Fruit fly (Drosophila melanogaster) whole organism, prepupa: ENCODE data around the gene Gyc88E.

Experiments used
- Blimp-1 ChIP-seq: fragments of 200-800 bp; sonication (Bioruptor generic); optimal IDR thresholded peaks from 3 replicates; lab custom pipeline; 2017; ENCODE audit warnings: missing biosample characterization, missing genetic modification characterization, mild to moderate bottlenecking, moderate library complexity, missing genetic modification reagents
- CG10631 ChIP-seq: fragments of 200-800 bp; sonication (Bioruptor generic); optimal IDR thresholded peaks from 2 replicates; lab custom pipeline; 2016; ENCODE audit warnings: missing biosample characterization, missing genetic modification characterization
- CG10669 ChIP-seq: fragments of 200-800 bp; sonication (Bioruptor generic); optimal IDR thresholded peaks from 3 replicates; lab custom pipeline; 2018; ENCODE audit warnings: missing biosample characterization, mild to moderate bottlenecking, missing genetic modification characterization, moderate library complexity
- CG11294 ChIP-seq: fragments of 200-800 bp; sonication (Bioruptor generic); IDR thresholded peaks from 2 replicates; pipeline ENCODE4 v1.3.6; 2022; ENCODE audit warnings: missing biosample characterization, missing genetic modification characterization
- CG11762 ChIP-seq: fragments of 200-800 bp; sonication (Bioruptor generic); optimal IDR thresholded peaks from 3 replicates; lab custom pipeline; 2016; ENCODE audit warnings: missing biosample characterization, missing genetic modification characterization; ENCODE audit not compliant: insufficient read depth
- CG1621 ChIP-seq: fragments of 200-800 bp; sonication (Bioruptor generic); optimal IDR thresholded peaks from 3 replicates; lab custom pipeline; 2018; ENCODE audit warnings: missing biosample characterization, mild to moderate bottlenecking, missing genetic modification characterization
- CG16779 ChIP-seq: fragments of 200-800 bp; sonication (Bioruptor generic); optimal IDR thresholded peaks from 3 replicates; lab custom pipeline; 2017; ENCODE audit warnings: missing biosample characterization, mild to moderate bottlenecking, missing genetic modification characterization
- CG3032 ChIP-seq: fragments of 200-800 bp; optimal IDR thresholded peaks from 2 replicates; lab custom pipeline; 2019; ENCODE audit warnings: missing biosample characterization, mild to moderate bottlenecking, missing genetic modification characterization, moderate library complexity
- CG31627 ChIP-seq: fragments of 200-800 bp; sonication (Bioruptor generic); optimal IDR thresholded peaks from 3 replicates; lab custom pipeline; 2016; ENCODE audit warnings: missing biosample characterization, missing genetic modification characterization
- CG32006 ChIP-seq: fragments of 200-800 bp; sonication (Bioruptor generic); optimal IDR thresholded peaks from 3 replicates; lab custom pipeline; 2017; ENCODE audit warnings: missing biosample characterization, mild to moderate bottlenecking, missing genetic modification characterization
- CG3919 ChIP-seq: fragments of 200-800 bp; sonication (Bioruptor generic); optimal IDR thresholded peaks from 3 replicates; lab custom pipeline; 2016; ENCODE audit warnings: missing biosample characterization, missing genetic modification characterization
- CG4318 ChIP-seq: fragments of 200-800 bp; sonication (Bioruptor generic); optimal IDR thresholded peaks from 3 replicates; lab custom pipeline; 2017; ENCODE audit warnings: missing biosample characterization, mild to moderate bottlenecking, missing genetic modification characterization
- CG6163 ChIP-seq: fragments of 200-800 bp; sonication (Bioruptor generic); IDR thresholded peaks from 3 replicates; pipeline ENCODE4 v1.3.6; 2022; ENCODE audit warnings: missing biosample characterization, missing genetic modification characterization
- CG6792 ChIP-seq: fragments of 200-800 bp; sonication (Bioruptor generic); optimal IDR thresholded peaks from 3 replicates; lab custom pipeline; 2016; ENCODE audit warnings: missing biosample characterization, missing genetic modification characterization
- CG6808 ChIP-seq: fragments of 200-800 bp; sonication (Bioruptor generic); optimal IDR thresholded peaks from 3 replicates; lab custom pipeline; 2017; ENCODE audit warnings: missing biosample characterization, missing genetic modification characterization, mild to moderate bottlenecking, moderate library complexity, missing genetic modification reagents
- CG6854 ChIP-seq: fragments of 200-800 bp; sonication (Bioruptor generic); optimal IDR thresholded peaks from 2 replicates; lab custom pipeline; 2017; ENCODE audit warnings: missing biosample characterization, mild to moderate bottlenecking, missing genetic modification characterization
- CG7368 ChIP-seq: fragments of 200-800 bp; sonication (Bioruptor generic); optimal IDR thresholded peaks from 3 replicates; lab custom pipeline; 2016; ENCODE audit warnings: missing biosample characterization, missing genetic modification characterization
- CG8319 ChIP-seq: fragments of 200-800 bp; sonication (Bioruptor generic); optimal IDR thresholded peaks from 3 replicates; lab custom pipeline; 2016; ENCODE audit warnings: missing biosample characterization, missing genetic modification characterization
- CG9139 ChIP-seq: fragments of 200-800 bp; sonication (Bioruptor generic); optimal IDR thresholded peaks from 3 replicates; lab custom pipeline; 2017; ENCODE audit warnings: missing biosample characterization, mild to moderate bottlenecking, missing genetic modification characterization
- Eip75B ChIP-seq: fragments of 200-800 bp; sonication (Bioruptor generic); optimal IDR thresholded peaks from 3 replicates; lab custom pipeline; 2016; ENCODE audit warnings: missing biosample characterization, missing genetic modification characterization
- Eip78C ChIP-seq: fragments of 200-800 bp; sonication (Bioruptor generic); peaks from one replicate; lab custom pipeline; 2016; ENCODE audit warnings: missing biosample characterization, missing genetic modification characterization
- Ets96B ChIP-seq: fragments of 200-800 bp; optimal IDR thresholded peaks from 2 replicates; lab custom pipeline; 2019; ENCODE audit warnings: missing biosample characterization, mild to moderate bottlenecking, missing genetic modification characterization, moderate library complexity
- Hr38 ChIP-seq: sonication (Bioruptor generic); optimal IDR thresholded peaks from 2 replicates; lab custom pipeline; 2016; ENCODE audit warnings: missing biosample characterization, missing genetic modification characterization
- Hr4 ChIP-seq: fragments of 200-800 bp; sonication (Bioruptor generic); optimal IDR thresholded peaks from 3 replicates; lab custom pipeline; 2016; ENCODE audit warnings: missing biosample characterization, missing genetic modification characterization
- Lpt ChIP-seq: fragments of 200-800 bp; sonication (Bioruptor generic); optimal IDR thresholded peaks from 3 replicates; lab custom pipeline; 2016; ENCODE audit warnings: missing biosample characterization, missing genetic modification characterization
- Met ChIP-seq: fragments of 200-800 bp; sonication (Bioruptor generic); optimal IDR thresholded peaks from 3 replicates; lab custom pipeline; 2016; ENCODE audit warnings: missing biosample characterization, missing genetic modification characterization
- OdsH ChIP-seq: fragments of 200-800 bp; sonication (Bioruptor generic); optimal IDR thresholded peaks from 3 replicates; lab custom pipeline; 2016; ENCODE audit warnings: missing biosample characterization, missing genetic modification characterization
- Sox14 ChIP-seq: fragments of 200-800 bp; sonication (Bioruptor generic); optimal IDR thresholded peaks from 3 replicates; lab custom pipeline; 2016; ENCODE audit warnings: missing biosample characterization, missing genetic modification characterization
- Sox15 ChIP-seq: fragments of 200-800 bp; sonication (Bioruptor generic); optimal IDR thresholded peaks from 3 replicates; lab custom pipeline; 2016; ENCODE audit warnings: missing biosample characterization, missing genetic modification characterization
- achi ChIP-seq: fragments of 200-800 bp; sonication (Bioruptor generic); optimal IDR thresholded peaks from 3 replicates; lab custom pipeline; 2016; ENCODE audit warnings: missing biosample characterization, missing genetic modification characterization
- dsx ChIP-seq: fragments of 200-800 bp; optimal IDR thresholded peaks from 3 replicates; lab custom pipeline; 2019; ENCODE audit warnings: missing biosample characterization, mild to moderate bottlenecking, missing genetic modification characterization, moderate library complexity; ENCODE audit not compliant: poor library complexity, severe bottlenecking
- eg ChIP-seq: fragments of 200-800 bp; sonication (Bioruptor generic); IDR thresholded peaks from 3 replicates; pipeline ENCODE4 v1.3.6; 2022; ENCODE audit warnings: missing biosample characterization, missing genetic modification characterization
- esn ChIP-seq: fragments of 200-800 bp; sonication (Bioruptor generic); optimal IDR thresholded peaks from 2 replicates; lab custom pipeline; 2016; ENCODE audit warnings: missing biosample characterization, mild to moderate bottlenecking, missing genetic modification characterization, moderate library complexity
- fd59A ChIP-seq: fragments of 200-800 bp; sonication (Bioruptor generic); optimal IDR thresholded peaks from 2 replicates; lab custom pipeline; 2017; ENCODE audit warnings: missing biosample characterization, mild to moderate bottlenecking, missing genetic modification characterization, missing genetic modification reagents
- fd85E ChIP-seq: fragments of 200-800 bp; sonication (Bioruptor generic); optimal IDR thresholded peaks from 3 replicates; lab custom pipeline; 2016; ENCODE audit warnings: missing biosample characterization, missing genetic modification characterization
- fkh ChIP-seq: fragments of 200-800 bp; sonication (Bioruptor generic); optimal IDR thresholded peaks from 3 replicates; lab custom pipeline; 2017; ENCODE audit warnings: missing biosample characterization, mild to moderate bottlenecking, missing genetic modification characterization, moderate library complexity
- lz ChIP-seq: fragments of 200-800 bp; sonication (Bioruptor generic); optimal IDR thresholded peaks from 3 replicates; lab custom pipeline; 2016; ENCODE audit warnings: missing biosample characterization, missing genetic modification characterization
- net ChIP-seq: fragments of 200-800 bp; sonication (Bioruptor generic); optimal IDR thresholded peaks from 3 replicates; lab custom pipeline; 2016; ENCODE audit warnings: missing biosample characterization, missing genetic modification characterization
- pdm3 ChIP-seq: fragments of 200-800 bp; sonication (Bioruptor generic); optimal IDR thresholded peaks from 3 replicates; lab custom pipeline; 2016; ENCODE audit warnings: missing biosample characterization, missing genetic modification characterization
- salr ChIP-seq, 2 experiments: fragments of 200-800 bp; sonication (Bioruptor generic); optimal IDR thresholded peaks; 3 replicates each; lab custom pipeline; 2016 to 2018; ENCODE audit warnings: missing biosample characterization in 2 of 2, missing genetic modification characterization in 2 of 2, mild to moderate bottlenecking in 1 of 2
- spab ChIP-seq: fragments of 200-800 bp; sonication (Bioruptor generic); optimal IDR thresholded peaks from 2 replicates; lab custom pipeline; 2017; ENCODE audit warnings: missing biosample characterization, mild to moderate bottlenecking, missing genetic modification characterization, missing genetic modification reagents
- ss ChIP-seq, 2 experiments: fragments of 200-800 bp; sonication (Bioruptor generic); optimal IDR thresholded peaks; 2 replicates in 1 of 2; 3 replicates in 1 of 2; lab custom pipeline; 2017 to 2018; ENCODE audit warnings: mild to moderate bottlenecking in 2 of 2, missing biosample characterization in 2 of 2, missing genetic modification characterization in 2 of 2, moderate library complexity in 1 of 2
- svp ChIP-seq: fragments of 200-800 bp; sonication (Bioruptor generic); peaks from one replicate; lab custom pipeline; 2016; ENCODE audit warnings: missing biosample characterization, missing genetic modification characterization
- vri ChIP-seq: fragments of 200-800 bp; sonication (Bioruptor generic); optimal IDR thresholded peaks from 3 replicates; lab custom pipeline; 2016; ENCODE audit warnings: missing biosample characterization, mild to moderate bottlenecking, missing genetic modification characterization

Gene Gyc88E

dm6 chr3R:15177230-15177629 lies 27.1 kb downstream of the Gyc88E start:
- TF ChIP-seq CG10631 (no peak), CG11762 (no peak), achi (GFP tag; lab: Kevin White, UChicago) (no peak), Blimp-1 (GFP tag; lab: Kevin White, UChicago) (no peak), CG3919 (GFP tag; lab: Kevin White, UChicago) (no peak)

- TF ChIP-seq ss (GFP tag; optimal IDR thresholded peaks at IDR 0.05; lab: Kevin White, UChicago) (no peak), Sox15 (GFP tag; lab: Kevin White, UChicago) (no peak), svp (GFP tag; lab: Kevin White, UChicago) (no peak), CG6163 (GFP tag; lab: Robert Waterston, UW) (no peak), CG4318 (no peak)
Measured at dm6 chr3R:15181467-15181866, 31.3 kb downstream of the Gyc88E start, which contains the start of gene Mf. Gene Mf, minus strand, starts transcription at chr3R:15181510.

dm6 chr3R:15196134-15197034 lies 46.2 kb downstream of the Gyc88E start, which contains the start of the genes Kpc1 and CG42542:
Gene Kpc1, minus strand, starts transcription at chr3R:15196210.
Gene CG42542, plus strand, starts transcription at chr3R:15196598.
- peak; percentile 59 for TF ChIP-seq vri
- TF ChIP-seq CG32006 (GFP tag; lab: Kevin White, UChicago), result peak; percentile 72
- no peak for TF ChIP-seq CG9139 (GFP tag; lab: Kevin White, UChicago)
- no peak for TF ChIP-seq CG3032 (tag; lab: Kevin White, UChicago)
- peak; percentile 31 for TF ChIP-seq CG8319 (GFP tag; lab: Kevin White, UChicago)
- TF ChIP-seq CG10669 (GFP tag; lab: Kevin White, UChicago), result no peak
- peak; percentile 80 for TF ChIP-seq esn (GFP tag; lab: Kevin White, UChicago)
- TF ChIP-seq pdm3 (GFP tag; lab: Kevin White, UChicago), result peak; percentile 83
- peak; percentile 25 for TF ChIP-seq CG11762
- no peak for TF ChIP-seq fd85E (GFP tag; lab: Kevin White, UChicago)
- TF ChIP-seq fkh (GFP tag; lab: Kevin White, UChicago), result peak; percentile 62
- no peak for TF ChIP-seq spab (GFP tag; lab: Kevin White, UChicago)
- no peak for TF ChIP-seq CG16779 (tag; lab: Kevin White, UChicago)
- peak; percentile 81 for TF ChIP-seq Hr4 (GFP tag; lab: Kevin White, UChicago)
- TF ChIP-seq ss (GFP tag; optimal IDR thresholded peaks at IDR 0.05; lab: Kevin White, UChicago), result peak in 1 of 2 experiments; percentile 32
- peak; percentile 96 for TF ChIP-seq svp (GFP tag; lab: Kevin White, UChicago)
- TF ChIP-seq OdsH (GFP tag; lab: Kevin White, UChicago), result peak; percentile 54
- TF ChIP-seq lz (GFP tag; lab: Kevin White, UChicago), result peak; percentile 84
- TF ChIP-seq CG4318, result no peak
- no peak for TF ChIP-seq CG11294 (GFP tag; lab: Robert Waterston, UW)
- TF ChIP-seq Eip75B (GFP tag; lab: Kevin White, UChicago), result peak; percentile 67
- TF ChIP-seq CG6163 (GFP tag; lab: Robert Waterston, UW), result peak; percentile 29; the same call in 1 of the 3 replicates
- TF ChIP-seq eg, result peak; percentile 65; the same call in 2 of the 3 replicates
- TF ChIP-seq CG31627 (GFP tag; lab: Kevin White, UChicago), result peak; percentile 80
- TF ChIP-seq fd59A (GFP tag; lab: Kevin White, UChicago), result peak; percentile 52
- peak; percentile 59 for TF ChIP-seq Eip78C (GFP tag; lab: Kevin White, UChicago)
- TF ChIP-seq net (GFP tag; lab: Kevin White, UChicago), result peak; percentile 54
- TF ChIP-seq salr (GFP tag; optimal IDR thresholded peaks at IDR 0.05; lab: Kevin White, UChicago), result peak; percentile 36 to 53
- peak; percentile 81 for TF ChIP-seq Met
- peak; percentile 69 for TF ChIP-seq CG6792
- TF ChIP-seq CG7368 (GFP tag; lab: Kevin White, UChicago), result peak; percentile 52
- TF ChIP-seq Sox15 (GFP tag; lab: Kevin White, UChicago), result peak; percentile 57
- TF ChIP-seq Hr38 (GFP tag; lab: Kevin White, UChicago), result no peak
- no peak for TF ChIP-seq CG6854 (GFP tag; lab: Kevin White, UChicago)
- TF ChIP-seq CG1621 (tag; lab: Kevin White, UChicago), result peak; percentile 3
- peak; percentile 73 for TF ChIP-seq CG3919 (GFP tag; lab: Kevin White, UChicago)
- peak; percentile 2 for TF ChIP-seq CG6808 (GFP tag; lab: Kevin White, UChicago)
- TF ChIP-seq Ets96B (tag; lab: Kevin White, UChicago), result peak; percentile 45
- TF ChIP-seq CG10631, result peak; percentile 75
- peak; percentile 47 for TF ChIP-seq Lpt (GFP tag; lab: Kevin White, UChicago)
- no peak for TF ChIP-seq dsx
- peak; percentile 69 for TF ChIP-seq Sox14 (GFP tag; lab: Kevin White, UChicago)
